Fruit fly (Drosophila melanogaster): ENCODE data around the gene DNAlig3.

DNAlig3 gene

dm6 chr3R:12439039-12439400, 37.4 kb upstream of the DNAlig3 start, which contains the start of the genes CG17207 and CG46427 (continued):
- TF ChIP-seq CG30403 (GFP tag; optimal IDR thresholded peaks at IDR 0.05) = no peak

- no peak for TF ChIP-seq CG7357 (GFP tag; IDR thresholded peaks at IDR 0.05)
- no peak for TF ChIP-seq Bteb2 (GFP tag; optimal IDR thresholded peaks at IDR 0.05)
These were observed 34.3 kb upstream of the DNAlig3 start, which contains the start of gene Desat2 for dm6 chr3R:12435948-12436347. Desat2 (plus strand) TSS chr3R:12436248.

dm6 chr3R:12433764-12434163, 32.1 kb upstream of the DNAlig3 start, which contains the start of the genes Aos1 and Srlp:
Aos1 (minus strand) TSS chr3R:12433822.
Srlp (plus strand) TSS chr3R:12434098.
- TF ChIP-seq CoRest (tag; optimal IDR thresholded peaks at IDR 0.05) (peak; percentile 83), CG15269 (tag; optimal IDR thresholded peaks at IDR 0.05) (no peak), Taf1 (GFP tag; IDR thresholded peaks at IDR 0.05) (no peak), CG9932 (GFP tag; IDR thresholded peaks at IDR 0.05) (peak; percentile 69), CG11723 (GFP tag; optimal IDR thresholded peaks at IDR 0.05) (peak; percentile 11), Sry-β (GFP tag; optimal IDR thresholded peaks at IDR 0.05) (peak; percentile 98), CG18764 (GFP tag; optimal IDR thresholded peaks at IDR 0.05) (peak; percentile 20), nmo (GFP tag; optimal IDR thresholded peaks at IDR 0.05) (peak; percentile 77), vvl (GFP tag; IDR thresholded peaks at IDR 0.05) (no peak), sim (GFP tag; IDR thresholded peaks at IDR 0.05) (no peak), NC2α (GFP tag; optimal IDR thresholded peaks at IDR 0.05) (no peak), CG14860 (GFP tag; IDR thresholded peaks at IDR 0.05; ENCODE audit: partially characterized antibody) (no peak), CG33213 (GFP tag; optimal IDR thresholded peaks at IDR 0.05) (no peak), CG9437 (GFP tag; optimal IDR thresholded peaks at IDR 0.05) (peak; percentile 51), D (optimal IDR thresholded peaks at IDR 0.05) (no peak), D (GFP tag; optimal IDR thresholded peaks at IDR 0.05) (no peak), Scr (GFP tag; IDR thresholded peaks at IDR 0.05; ENCODE audit: partially characterized antibody) (peak; percentile 50; the same call in 1 of the 2 replicates), CG18599 (GFP tag; optimal IDR thresholded peaks at IDR 0.05) (no peak), kah (GFP tag; optimal IDR thresholded peaks at IDR 0.05) (peak; percentile 27), aop (GFP tag; IDR thresholded peaks at IDR 0.05) (no peak), Antp (GFP tag; optimal IDR thresholded peaks at IDR 0.05) (no peak), CG4282 (GFP tag; optimal IDR thresholded peaks at IDR 0.05) (no peak), abd-A (tag; optimal IDR thresholded peaks at IDR 0.05) (no peak), CG1233 (GFP tag; optimal IDR thresholded peaks at IDR 0.05) (peak; percentile 45), Dad (GFP tag; optimal IDR thresholded peaks at IDR 0.05) (no peak), az2 (GFP tag; optimal IDR thresholded peaks at IDR 0.05) (peak; percentile 46), ab (GFP tag; optimal IDR thresholded peaks at IDR 0.05) (no peak), odd (GFP tag; optimal IDR thresholded peaks at IDR 0.05) (no peak), seq (GFP tag; IDR thresholded peaks at IDR 0.05) (no peak), ewg (GFP tag; optimal IDR thresholded peaks at IDR 0.05) (peak; percentile 1), CG31441 (GFP tag; IDR thresholded peaks at IDR 0.05) (no peak; the same call in 1 of the 2 replicates), ash1 (GFP tag; optimal IDR thresholded peaks at IDR 0.05) (no peak), CG4730 (GFP tag; IDR thresholded peaks at IDR 0.05) (no peak), CG3847 (GFP tag; IDR thresholded peaks at IDR 0.05) (peak; percentile 55; the same call in 1 of the 2 replicates), C15 (GFP tag; IDR thresholded peaks at IDR 0.05) (no peak), sug (tag; optimal IDR thresholded peaks at IDR 0.05) (peak; percentile 79), hkb (optimal IDR thresholded peaks at IDR 0.05) (no peak), hkb (GFP tag; IDR thresholded peaks at IDR 0.05) (no peak), CG4360 (GFP tag; IDR thresholded peaks at IDR 0.05) (no peak), D19A (tag; optimal IDR thresholded peaks at IDR 0.05) (peak; percentile 52), sob (GFP tag; IDR thresholded peaks at IDR 0.05) (no peak), Sin3A (optimal IDR thresholded peaks at IDR 0.05) (peak; percentile 44), B-H2 (GFP tag; optimal IDR thresholded peaks at IDR 0.05) (peak; percentile 60), CG11456 (GFP tag; IDR thresholded peaks at IDR 0.05) (no peak), CG6813 (GFP tag; optimal IDR thresholded peaks at IDR 0.05) (no peak), CG8924 (tag; optimal IDR thresholded peaks at IDR 0.05) (peak; percentile 75)

All from whole organism, embryonic.